Worm (Caenorhabditis elegans): ENCODE data around the gene ipmk-1.

DNA sequence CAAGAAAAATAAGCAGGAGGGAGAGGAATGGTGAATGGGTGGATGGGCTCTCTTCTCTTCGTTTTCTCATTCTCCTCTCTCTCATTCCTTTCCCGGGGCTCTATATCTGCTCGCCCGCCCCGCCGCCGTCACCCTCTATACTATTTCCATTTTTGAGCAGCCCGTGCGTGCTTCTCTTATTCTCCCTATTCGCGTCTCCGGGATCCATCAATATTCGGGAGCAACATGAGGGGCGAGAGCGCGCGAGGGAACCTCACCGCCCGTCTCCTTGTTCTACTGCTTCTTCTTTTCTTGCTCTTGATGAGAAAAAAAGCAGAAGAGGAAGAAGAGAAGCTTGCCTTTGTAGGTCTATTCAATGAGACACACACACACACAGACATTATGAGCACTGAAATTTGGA, 36.2 kb downstream of the ipmk-1 start:
- TF ChIP-seq W03F9.2 (tag; optimal IDR thresholded peaks at IDR 0.05), result no peak
- peak; percentile 29 for TF ChIP-seq him-1 (tag; optimal IDR thresholded peaks at IDR 0.05)

All from whole organism, L4/young adult.